Worm (Caenorhabditis elegans) whole organism, L4 larva: ENCODE measurements around the gene islo-1.

Experiments used
- dmd-6 ChIP-seq: fragments of 200-800 bp; sonication (Bioruptor generic); IDR thresholded peaks from 2 replicates; pipeline ENCODE4 v1.3.6; 2022; ENCODE audit warnings: missing genetic modification reagents, missing genetic modification characterization, missing compliant biosample characterization
- dmd-9 ChIP-seq: fragments of 200-800 bp; sonication (Bioruptor generic); IDR thresholded peaks from 2 replicates; pipeline ENCODE4 v1.3.6; 2022; ENCODE audit warnings: missing genetic modification reagents, missing genetic modification characterization, missing compliant biosample characterization
- hlh-11 ChIP-seq: fragments of 200-800 bp; sonication (Bioruptor generic); optimal IDR thresholded peaks from 2 replicates; lab custom pipeline; 2018; ENCODE audit warnings: mild to moderate bottlenecking, missing genetic modification characterization, missing compliant biosample characterization
- jun-1 ChIP-seq: fragments of 150-350 bp; optimal IDR thresholded peaks from 2 replicates; lab custom pipeline; 2014; ENCODE audit warnings: missing biosample characterization, missing genetic modification reagents, missing genetic modification characterization
- lin-15B ChIP-seq: fragments of 150-350 bp; sonication (generic microtip); optimal IDR thresholded peaks from 3 replicates; lab custom pipeline; 2014; ENCODE audit warnings: missing biosample characterization, missing genetic modification characterization
- lir-3 ChIP-seq: sonication (generic microtip); optimal IDR thresholded peaks from 2 replicates; lab custom pipeline; 2016; ENCODE audit warnings: mild to moderate bottlenecking, missing genetic modification characterization, missing compliant biosample characterization
- nhr-11 ChIP-seq: fragments of 150-350 bp; optimal IDR thresholded peaks from 2 replicates; lab custom pipeline; 2014; ENCODE audit warnings: missing biosample characterization, missing genetic modification characterization
- nhr-237 ChIP-seq: sonication (generic microtip); optimal IDR thresholded peaks from 2 replicates; lab custom pipeline; 2017; ENCODE audit warnings: missing biosample characterization, missing genetic modification characterization
- nhr-41 ChIP-seq: fragments of 200-800 bp; sonication (Bioruptor generic); IDR thresholded peaks from 2 replicates; pipeline ENCODE4 v1.3.6; 2022; ENCODE audit warnings: missing genetic modification reagents, missing genetic modification characterization, missing compliant biosample characterization
- nhr-48 ChIP-seq: sonication (generic microtip); optimal IDR thresholded peaks from 2 replicates; lab custom pipeline; 2016; ENCODE audit warnings: mild to moderate bottlenecking, missing genetic modification characterization, missing compliant biosample characterization
- snpc-4 ChIP-seq: fragments of 150-350 bp; optimal IDR thresholded peaks from 2 replicates; lab custom pipeline; 2014; ENCODE audit warnings: missing biosample characterization, missing genetic modification characterization
- unc-62 ChIP-seq, 3 experiments: fragments of 150-350 bp in 1 of 3; sonication (generic microtip); optimal IDR thresholded peaks in 2 of 3; peaks in 1 of 3; 1 replicate in 1 of 3; 2 replicates in 2 of 3; lab custom pipeline; 2014 to 2017; ENCODE audit warnings: missing biosample characterization in 3 of 3, missing genetic modification characterization in 3 of 3, missing genetic modification reagents in 3 of 3, missing genotype in 1 of 3
- ztf-7 ChIP-seq: fragments of 150-350 bp; optimal IDR thresholded peaks from 2 replicates; lab custom pipeline; 2014; ENCODE audit warnings: missing biosample characterization, missing genetic modification characterization

- TF ChIP-seq unc-62 (GFP tag; optimal IDR thresholded peaks at IDR 0.05 in 1 of 2; lab: Kevin White, UChicago) (no peak), unc-62 (tag; optimal IDR thresholded peaks at IDR 0.05; lab: Kevin White, UChicago) (no peak), lir-3 (tag; lab: Kevin White, UChicago) (no peak), dmd-9 (GFP tag; lab: Robert Waterston, UW) (no peak), hlh-11 (tag; lab: Kevin White, UChicago) (no peak), lin-15B (tag; lab: Kevin White, UChicago) (no peak), nhr-11 (tag; lab: Kevin White, UChicago) (no peak), nhr-41 (no peak), jun-1 (no peak), ztf-7 (tag; lab: Kevin White, UChicago) (no peak), snpc-4 (tag; lab: Kevin White, UChicago) (no peak), nhr-48 (tag; lab: Kevin White, UChicago) (no peak), nhr-237 (tag; lab: Kevin White, UChicago) (no peak), dmd-6 (GFP tag; lab: Robert Waterston, UW) (no peak)
Measured at ce11 chrIV:8127430-8127829, 8.8 kb upstream of the islo-1 start.
